Fruit fly (Drosophila melanogaster): ENCODE measurements around the gene HLH4C.
A peak's percentile ranks its signal among the peaks of the same experiment; 100 is the strongest.

The HLH4C gene

dm6 chrX:4669438-4669837 lies 22.2 kb upstream of the HLH4C start (continued):
- no peak for TF ChIP-seq odd (GFP tag; optimal IDR thresholded peaks at IDR 0.05)
- no peak for TF ChIP-seq CG17612 (GFP tag; IDR thresholded peaks at IDR 0.05)
- TF ChIP-seq E2f2 (GFP tag; IDR thresholded peaks at IDR 0.05), result 0 out of 2 replicates have a peak, but pooled peaks have one; percentile 7
- TF ChIP-seq tll (GFP tag; optimal IDR thresholded peaks at IDR 0.05), result no peak
- TF ChIP-seq chinmo (GFP tag; IDR thresholded peaks at IDR 0.05; ENCODE audit: partially characterized antibody), result 0 out of 4 replicates have a peak, but pooled peaks have one; percentile 55
- no peak for TF ChIP-seq CG10147 (GFP tag; optimal IDR thresholded peaks at IDR 0.05)
- no peak for TF ChIP-seq CG11247 (GFP tag; IDR thresholded peaks at IDR 0.05)
- no peak for TF ChIP-seq Xbp1 (GFP tag; optimal IDR thresholded peaks at IDR 0.05)
- TF ChIP-seq B-H2 (GFP tag; optimal IDR thresholded peaks at IDR 0.05), result no peak
- TF ChIP-seq Sox100B (GFP tag; optimal IDR thresholded peaks at IDR 0.05), result no peak
- TF ChIP-seq NK7.1 (GFP tag; optimal IDR thresholded peaks at IDR 0.05), result no peak
- TF ChIP-seq gro (GFP tag; optimal IDR thresholded peaks at IDR 0.05), result peak; percentile 1
- TF ChIP-seq gcm (GFP tag; optimal IDR thresholded peaks at IDR 0.05), result peak; percentile 45
- TF ChIP-seq ato (GFP tag; IDR thresholded peaks at IDR 0.05; ENCODE audit: partially characterized antibody), result no peak
- no peak for TF ChIP-seq Bdp1 (GFP tag; optimal IDR thresholded peaks at IDR 0.05)
- no peak for TF ChIP-seq Hr51 (GFP tag; optimal IDR thresholded peaks at IDR 0.05)
- peak; percentile 26 for TF ChIP-seq zfh2 (GFP tag; optimal IDR thresholded peaks at IDR 0.05)
- peak; percentile 1 for TF ChIP-seq Antp (GFP tag; optimal IDR thresholded peaks at IDR 0.05)
- TF ChIP-seq gem (tag; optimal IDR thresholded peaks at IDR 0.05), result no peak
- TF ChIP-seq slbo (GFP tag; IDR thresholded peaks at IDR 0.05), result peak; percentile 36; the same call in 1 of the 2 replicates
- TF ChIP-seq CG9932 (GFP tag; IDR thresholded peaks at IDR 0.05), result 0 out of 2 replicates have a peak, but pooled peaks have one; percentile 13
- peak; percentile 17 for TF ChIP-seq zf30C (GFP tag; optimal IDR thresholded peaks at IDR 0.05)
- TF ChIP-seq ase (GFP tag; IDR thresholded peaks at IDR 0.05), result no peak

- TF ChIP-seq knrl (GFP tag; IDR thresholded peaks at IDR 0.05; ENCODE audit: partially characterized antibody) (peak; percentile 51; the same call in 1 of the 3 replicates), Hmx (GFP tag; optimal IDR thresholded peaks at IDR 0.05) (peak; percentile 89), CG14441 (GFP tag; IDR thresholded peaks at IDR 0.05) (peak; percentile 98), CG12236 (GFP tag; optimal IDR thresholded peaks at IDR 0.05) (peak; percentile 95), sqz (GFP tag; optimal IDR thresholded peaks at IDR 0.05) (peak; percentile 99), CG10431 (GFP tag; optimal IDR thresholded peaks at IDR 0.05) (peak; percentile 85), bowl (GFP tag; IDR thresholded peaks at IDR 0.05) (peak; percentile 92), ATbp (GFP tag; optimal IDR thresholded peaks at IDR 0.05) (peak; percentile 98), CG17912 (GFP tag; optimal IDR thresholded peaks at IDR 0.05) (peak; percentile 74), slbo (GFP tag; IDR thresholded peaks at IDR 0.05) (peak; percentile 99), CoRest (tag; optimal IDR thresholded peaks at IDR 0.05) (peak; percentile 97), Sox100B (GFP tag; optimal IDR thresholded peaks at IDR 0.05) (peak; percentile 95), gsb-n (tag; optimal IDR thresholded peaks at IDR 0.05) (peak; percentile 89), cwo (GFP tag; optimal IDR thresholded peaks at IDR 0.05) (peak; percentile 96), H2.0 (GFP tag; IDR thresholded peaks at IDR 0.05) (peak; percentile 96), CG10321 (GFP tag; IDR thresholded peaks at IDR 0.05) (peak; percentile 82), CG7839 (tag; optimal IDR thresholded peaks at IDR 0.05) (peak; percentile 98), CG9797 (GFP tag; optimal IDR thresholded peaks at IDR 0.05) (peak; percentile 50), kni (GFP tag; optimal IDR thresholded peaks at IDR 0.05) (peak; percentile 87), CG32767 (GFP tag; IDR thresholded peaks at IDR 0.05) (peak; percentile 96), lov (optimal IDR thresholded peaks at IDR 0.05) (no peak), lov (GFP tag; IDR thresholded peaks at IDR 0.05) (peak; percentile 93), CG10274 (GFP tag; optimal IDR thresholded peaks at IDR 0.05) (peak; percentile 93), jigr1 (GFP tag; IDR thresholded peaks at IDR 0.05) (peak; percentile 95), p53 (GFP tag; optimal IDR thresholded peaks at IDR 0.05) (peak; percentile 94), CG31224 (GFP tag; IDR thresholded peaks at IDR 0.05) (peak; percentile 95), Lim3 (GFP tag; IDR thresholded peaks at IDR 0.05) (peak; percentile 89), eyg (GFP tag; optimal IDR thresholded peaks at IDR 0.05) (peak; percentile 97)
Measured at dm6 chrX:4666650-4667360, 19.6 kb upstream of the HLH4C start, which contains the start of gene CG3009. Gene CG3009 (minus strand): TSS chrX:4666700.

Data from whole organism, embryonic.